Fruit fly (Drosophila melanogaster) whole organism, wandering third instar larva: ENCODE results near the gene Rbfox1.

Experiments
- HLH106 ChIP-seq: fragments of 200-800 bp; optimal IDR thresholded peaks from 3 replicates; lab custom pipeline; 2019; ENCODE audit warnings: missing biosample characterization, mild to moderate bottlenecking, missing genetic modification characterization, moderate library complexity
- Hr78 ChIP-seq: fragments of >200 bp; optimal IDR thresholded peaks from 2 replicates; lab custom pipeline; 2017; ENCODE audit warnings: missing biosample characterization, missing genetic modification characterization
- OdsH ChIP-seq: fragments of 200-800 bp; sonication (Bioruptor generic); optimal IDR thresholded peaks from 2 replicates; lab custom pipeline; 2016; ENCODE audit warnings: missing biosample characterization, mild to moderate bottlenecking, missing genetic modification characterization
- psq ChIP-seq: fragments of 200-800 bp; sonication (Bioruptor generic); optimal IDR thresholded peaks from 3 replicates; lab custom pipeline; 2017; ENCODE audit warnings: missing biosample characterization, mild to moderate bottlenecking, missing genetic modification characterization, moderate library complexity
- sage ChIP-seq: fragments of 200-800 bp; sonication (Bioruptor generic); optimal IDR thresholded peaks from 2 replicates; lab custom pipeline; 2016; ENCODE audit warnings: missing biosample characterization, mild to moderate bottlenecking, missing genetic modification characterization
- usp ChIP-seq: fragments of >200 bp; optimal IDR thresholded peaks from 2 replicates; lab custom pipeline; 2017; ENCODE audit warnings: missing biosample characterization, missing genetic modification characterization

dm6 chr3L:10554489-10554888, 73.3 kb downstream of the Rbfox1 start:
- TF ChIP-seq HLH106 (tag; lab: Kevin White, UChicago): peak; percentile 63
- peak; percentile 57 for TF ChIP-seq OdsH (GFP tag; lab: Kevin White, UChicago)
- peak; percentile 40 for TF ChIP-seq psq
- no peak for TF ChIP-seq usp (GFP tag; lab: Kevin White, UChicago)
- TF ChIP-seq Hr78 (GFP tag; lab: Kevin White, UChicago): no peak
- no peak for TF ChIP-seq sage (GFP tag; lab: Kevin White, UChicago)
